Worm (Caenorhabditis elegans) whole organism, L4/young adult: Measurements from ENCODE around the gene msp-45.

ENCODE experiments used
- W03F9.2 ChIP-seq: fragments of 150-350 bp; optimal IDR thresholded peaks from 2 replicates; lab custom pipeline; 2014; ENCODE audit warnings: missing biosample characterization, missing genetic modification characterization
- dao-5 ChIP-seq: sonication (generic microtip); optimal IDR thresholded peaks from 2 replicates; lab custom pipeline; 2016; ENCODE audit warnings: missing genotype, missing genetic modification characterization, moderate library complexity, missing compliant biosample characterization

ce11 chrII:5201922-5202562, 45.2 kb upstream of the msp-45 start:
- TF ChIP-seq dao-5 (tag; lab: Kevin White, UChicago), result no peak
- no peak for TF ChIP-seq W03F9.2
